Worm (Caenorhabditis elegans): ENCODE measurements around the gene F26F2.3.

DNA sequence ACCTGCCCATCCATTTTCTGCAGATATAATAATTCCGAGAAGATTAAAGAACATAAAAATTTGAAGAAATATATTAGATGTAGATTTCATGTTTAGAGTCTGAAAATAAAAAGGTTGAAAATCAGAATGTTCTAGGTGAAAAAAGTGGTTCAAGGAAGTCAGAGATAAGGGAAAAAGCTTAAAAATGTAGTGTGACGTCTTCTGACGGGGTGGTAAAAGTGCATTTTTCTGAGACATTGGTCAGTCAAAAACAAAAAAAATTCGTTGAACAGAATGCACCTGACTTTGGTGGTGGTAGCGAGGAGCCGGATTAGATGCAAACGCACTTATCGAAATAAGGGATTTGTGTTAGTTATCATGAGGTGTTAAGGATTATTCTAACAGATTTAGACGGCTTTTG lies 40.3 kb upstream of the F26F2.3 start, which contains the start of gene F46B3.23:
- TF ChIP-seq ama-1 (optimal IDR thresholded peaks at IDR 0.05) (no peak), ceh-13 (GFP tag; optimal IDR thresholded peaks at IDR 0.05) (no peak), B0310.2 (tag; optimal IDR thresholded peaks at IDR 0.05) (no peak)

All from whole organism, early embryonic.